Worm (Caenorhabditis elegans): ENCODE measurements around the gene fbxa-63.

Gene fbxa-63

ce11 chrIII:1218221-1218620, 25.1 kb upstream of the fbxa-63 start (continued):
- TF ChIP-seq Y67H2A.10 (GFP tag; conservative IDR thresholded peaks at IDR 0.05), result no peak
- TF ChIP-seq attf-6 (GFP tag; IDR thresholded peaks at IDR 0.05), result no peak
- no peak for TF ChIP-seq ccch-3 (GFP tag; optimal IDR thresholded peaks at IDR 0.05)
- peak; percentile 51 for TF ChIP-seq D2030.7 (GFP tag; IDR thresholded peaks at IDR 0.05)
- TF ChIP-seq madf-3 (GFP tag; IDR thresholded peaks at IDR 0.05), result no peak
- peak; percentile 42 for TF ChIP-seq ztf-18 (tag; optimal IDR thresholded peaks at IDR 0.05)
- no peak for TF ChIP-seq egl-44 (GFP tag; IDR thresholded peaks at IDR 0.05)
- peak; percentile 13 for TF ChIP-seq ztf-26 (tag; optimal IDR thresholded peaks at IDR 0.05)
- TF ChIP-seq sptf-2 (GFP tag; optimal IDR thresholded peaks at IDR 0.05), result no peak
- TF ChIP-seq ztf-28 (GFP tag; IDR thresholded peaks at IDR 0.05), result no peak

- TF ChIP-seq hmg-1.2 (GFP tag; IDR thresholded peaks at IDR 0.05) (peak; percentile 97), hmg-20 (GFP tag; IDR thresholded peaks at IDR 0.05) (no peak), B0035.1 (tag; optimal IDR thresholded peaks at IDR 0.05) (no peak), mxl-1 (tag; optimal IDR thresholded peaks at IDR 0.05) (no peak), egrh-3 (GFP tag; IDR thresholded peaks at IDR 0.05) (peak; percentile 10; the same call in 1 of the 2 replicates), sdz-38 (tag; optimal IDR thresholded peaks at IDR 0.05) (no peak), let-607 (tag; optimal IDR thresholded peaks at IDR 0.05) (no peak), C17E4.6 (GFP tag; IDR thresholded peaks at IDR 0.05) (no peak)
Observed at ce11 chrIII:1218998-1219397, 24.3 kb upstream of the fbxa-63 start.

DNA sequence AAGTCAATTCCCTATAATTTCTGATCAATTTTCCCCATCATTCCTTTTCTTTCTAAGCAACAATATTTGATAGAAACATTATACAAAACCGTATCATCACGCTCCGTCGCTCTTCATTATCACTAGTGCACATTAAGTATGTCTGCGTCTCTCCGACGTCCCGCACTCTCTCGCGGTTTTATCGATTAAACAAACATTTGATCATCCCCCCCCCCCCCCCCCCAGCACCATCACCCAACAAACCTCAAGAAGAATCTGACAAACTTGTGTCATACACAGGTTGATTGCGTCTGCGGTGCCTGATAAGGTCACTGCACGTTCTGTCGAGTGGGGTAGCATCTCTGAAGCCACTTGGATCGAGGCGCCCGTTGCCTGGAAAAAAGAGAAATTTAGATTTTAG, 23.3 kb upstream of the fbxa-63 start:
- TF ChIP-seq tlf-1 (GFP tag; optimal IDR thresholded peaks at IDR 0.05) (peak; percentile 21), dox-1 (GFP tag; IDR thresholded peaks at IDR 0.05) (peak; percentile 40; the same call in 1 of the 2 replicates), egrh-3 (GFP tag; IDR thresholded peaks at IDR 0.05) (peak; percentile 46; the same call in 1 of the 2 replicates), C06A6.2 (GFP tag; conservative IDR thresholded peaks at IDR 0.05) (no peak), ets-4 (GFP tag; optimal IDR thresholded peaks at IDR 0.05) (peak; percentile 57), Y67H2A.10 (GFP tag; conservative IDR thresholded peaks at IDR 0.05) (no peak), nhr-80 (tag; optimal IDR thresholded peaks at IDR 0.05) (peak; percentile 61), ccch-3 (GFP tag; optimal IDR thresholded peaks at IDR 0.05) (no peak), atf-7 (tag; optimal IDR thresholded peaks at IDR 0.05) (peak; percentile 15), T07F8.4 (tag; optimal IDR thresholded peaks at IDR 0.05) (no peak), cebp-1 (GFP tag; IDR thresholded peaks at IDR 0.05) (no peak), cebp-1 (tag; optimal IDR thresholded peaks at IDR 0.05) (peak; percentile 19)

DNA sequence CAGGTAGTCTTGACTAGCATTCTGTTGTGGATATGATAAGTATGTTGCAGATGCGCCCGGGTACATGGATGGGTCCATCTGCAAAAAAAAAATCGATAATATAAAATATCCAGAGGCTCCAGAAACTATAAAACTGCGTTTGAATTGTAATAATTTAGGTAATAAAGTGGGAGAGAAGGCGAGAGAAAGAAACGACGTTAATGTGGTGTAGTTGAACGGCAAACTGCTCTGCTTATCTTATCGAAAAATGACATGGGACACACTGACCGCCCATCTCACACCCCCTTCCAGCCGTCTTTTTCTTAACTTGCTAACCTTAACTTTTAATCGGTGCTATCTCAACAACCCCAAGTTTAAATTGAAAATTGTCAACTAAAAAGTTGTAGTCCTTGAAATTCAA, 21.3 kb upstream of the fbxa-63 start:
- no peak for TF ChIP-seq somi-1 (GFP tag; optimal IDR thresholded peaks at IDR 0.05)
- TF ChIP-seq attf-3 (GFP tag; conservative IDR thresholded peaks at IDR 0.05), result no peak
- TF ChIP-seq atf-7 (tag; optimal IDR thresholded peaks at IDR 0.05), result no peak
- TF ChIP-seq hsf-1 (GFP tag; IDR thresholded peaks at IDR 0.05), result no peak
- peak; percentile 80 for TF ChIP-seq nhr-80 (tag; optimal IDR thresholded peaks at IDR 0.05)
- no peak for TF ChIP-seq ceh-58 (GFP tag; IDR thresholded peaks at IDR 0.05)
- no peak for TF ChIP-seq pha-4 (tag; optimal IDR thresholded peaks at IDR 0.05)

- no peak for TF ChIP-seq F57A8.1 (GFP tag; optimal IDR thresholded peaks at IDR 0.05)
- no peak for TF ChIP-seq lir-1 (GFP tag; conservative IDR thresholded peaks at IDR 0.05)
- peak; percentile 56 for TF ChIP-seq nhr-80 (tag; optimal IDR thresholded peaks at IDR 0.05)
- TF ChIP-seq chd-7 (tag; optimal IDR thresholded peaks at IDR 0.05), result no peak
- TF ChIP-seq hmg-1.2 (GFP tag; IDR thresholded peaks at IDR 0.05), result peak; percentile 91
- TF ChIP-seq F52B5.7 (tag; optimal IDR thresholded peaks at IDR 0.05), result no peak
- no peak for TF ChIP-seq cebp-1 (GFP tag; IDR thresholded peaks at IDR 0.05)
- TF ChIP-seq cebp-1 (tag; optimal IDR thresholded peaks at IDR 0.05), result peak; percentile 30
- no peak for TF ChIP-seq ztf-26 (tag; optimal IDR thresholded peaks at IDR 0.05)
- TF ChIP-seq madf-10 (tag; optimal IDR thresholded peaks at IDR 0.05), result no peak
- peak; percentile 56 to 70 for TF ChIP-seq let-607 (tag; optimal IDR thresholded peaks at IDR 0.05)
- TF ChIP-seq attf-3 (GFP tag; conservative IDR thresholded peaks at IDR 0.05), result no peak
- no peak for TF ChIP-seq xnd-1 (tag; optimal IDR thresholded peaks at IDR 0.05)
Observed at ce11 chrIII:1223319-1224093, 19.8 kb upstream of the fbxa-63 start.

All from whole organism, young adult.